Fruit fly (Drosophila melanogaster): ENCODE data around the gene Pdxk.
A peak's percentile ranks its signal among the peaks of the same experiment; 100 is the strongest.

Gene Pdxk

dm6 chr3L:9349314-9349733 lies 10.8 kb upstream of the Pdxk start, which contains the start of gene PGRP-LF:
PGRP-LF (plus strand) TSS chr3L:9349609.
- TF ChIP-seq usp (GFP tag; optimal IDR thresholded peaks at IDR 0.05) (no peak), br (GFP tag; optimal IDR thresholded peaks at IDR 0.05) (peak; percentile 19), CG9705 (GFP tag; optimal IDR thresholded peaks at IDR 0.05) (no peak), rgr (GFP tag; optimal IDR thresholded peaks at IDR 0.05) (no peak), Hnf4 (GFP tag; optimal IDR thresholded peaks at IDR 0.05) (peak; percentile 19), woc (GFP tag; optimal IDR thresholded peaks at IDR 0.05) (no peak), Rel (GFP tag; optimal IDR thresholded peaks at IDR 0.05) (no peak), Rel (tag; optimal IDR thresholded peaks at IDR 0.05) (peak; percentile 100), CG32264 (GFP tag; optimal IDR thresholded peaks at IDR 0.05) (no peak), Hr83 (GFP tag; optimal IDR thresholded peaks at IDR 0.05; ENCODE audit: poor library complexity, severe bottlenecking) (peak; percentile 36), fru (GFP tag; optimal IDR thresholded peaks at IDR 0.05) (no peak), h (GFP tag; optimal IDR thresholded peaks at IDR 0.05) (peak; percentile 52), tai (GFP tag; optimal IDR thresholded peaks at IDR 0.05) (no peak), Sp1 (GFP tag; optimal IDR thresholded peaks at IDR 0.05) (peak; percentile 36), OdsH (GFP tag; optimal IDR thresholded peaks at IDR 0.05) (peak; percentile 41), Myc (optimal IDR thresholded peaks at IDR 0.05) (no peak), CrebA (GFP tag; optimal IDR thresholded peaks at IDR 0.05; ENCODE audit: borderline replicate concordance) (peak; percentile 78), dsf (GFP tag; optimal IDR thresholded peaks at IDR 0.05; ENCODE audit: borderline replicate concordance) (no peak), Jra (GFP tag; optimal IDR thresholded peaks at IDR 0.05) (peak; percentile 44), Abd-B (GFP tag; optimal IDR thresholded peaks at IDR 0.05) (no peak), pan (optimal IDR thresholded peaks at IDR 0.05) (no peak), jim (GFP tag; optimal IDR thresholded peaks at IDR 0.05) (no peak), ey (GFP tag; optimal IDR thresholded peaks at IDR 0.05) (no peak), Dif (GFP tag; optimal IDR thresholded peaks at IDR 0.05; ENCODE audit: partially characterized antibody) (no peak), sv (GFP tag; optimal IDR thresholded peaks at IDR 0.05) (peak; percentile 17), Mio (GFP tag; optimal IDR thresholded peaks at IDR 0.05) (no peak), dl (GFP tag; optimal IDR thresholded peaks at IDR 0.05; ENCODE audit: insufficient read depth in 1 of 2, partially characterized antibody in 2 of 2) (no peak), sage (GFP tag; optimal IDR thresholded peaks at IDR 0.05) (peak; percentile 13), lola (GFP tag; optimal IDR thresholded peaks at IDR 0.05) (no peak), N (GFP tag; optimal IDR thresholded peaks at IDR 0.05) (no peak), brk (GFP tag; optimal IDR thresholded peaks at IDR 0.05) (peak; percentile 57), foxo (GFP tag; optimal IDR thresholded peaks at IDR 0.05) (peak in 1 of 2 experiments; percentile 7), Vsx2 (GFP tag; optimal IDR thresholded peaks at IDR 0.05; ENCODE audit: partially characterized antibody) (no peak)

DNA sequence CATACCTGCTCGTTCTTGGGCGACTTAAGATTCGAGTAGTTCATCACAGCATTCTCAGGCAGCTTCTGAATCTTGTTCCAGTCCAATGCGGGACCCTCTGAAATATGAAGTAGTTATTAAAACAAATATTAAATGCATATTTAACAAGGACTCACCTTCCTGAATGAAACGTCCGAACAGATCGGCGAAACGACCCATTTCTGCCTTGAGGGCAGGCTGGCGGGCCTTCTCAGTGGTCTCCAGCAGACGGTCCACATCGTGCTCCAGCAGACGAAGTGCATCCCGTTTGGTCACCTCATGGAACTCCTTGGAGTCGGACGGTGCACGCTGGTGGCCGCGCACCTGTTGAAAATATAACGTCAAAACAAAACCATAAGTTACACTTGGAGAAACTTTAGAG lies 6.4 kb upstream of the Pdxk start, which contains the start of gene CG32040:
Gene CG32040, plus strand, starts transcription at position 301 of the 400 bp plus-strand sequence.
- no peak for TF ChIP-seq h (GFP tag; optimal IDR thresholded peaks at IDR 0.05)
- TF ChIP-seq ey (GFP tag; optimal IDR thresholded peaks at IDR 0.05): no peak
- no peak for TF ChIP-seq rgr (GFP tag; optimal IDR thresholded peaks at IDR 0.05)
- TF ChIP-seq CG32264 (GFP tag; optimal IDR thresholded peaks at IDR 0.05): no peak

dm6 chr3L:9355555-9355954 lies 4.6 kb upstream of the Pdxk start:
- TF ChIP-seq N (GFP tag; optimal IDR thresholded peaks at IDR 0.05): no peak

DNA sequence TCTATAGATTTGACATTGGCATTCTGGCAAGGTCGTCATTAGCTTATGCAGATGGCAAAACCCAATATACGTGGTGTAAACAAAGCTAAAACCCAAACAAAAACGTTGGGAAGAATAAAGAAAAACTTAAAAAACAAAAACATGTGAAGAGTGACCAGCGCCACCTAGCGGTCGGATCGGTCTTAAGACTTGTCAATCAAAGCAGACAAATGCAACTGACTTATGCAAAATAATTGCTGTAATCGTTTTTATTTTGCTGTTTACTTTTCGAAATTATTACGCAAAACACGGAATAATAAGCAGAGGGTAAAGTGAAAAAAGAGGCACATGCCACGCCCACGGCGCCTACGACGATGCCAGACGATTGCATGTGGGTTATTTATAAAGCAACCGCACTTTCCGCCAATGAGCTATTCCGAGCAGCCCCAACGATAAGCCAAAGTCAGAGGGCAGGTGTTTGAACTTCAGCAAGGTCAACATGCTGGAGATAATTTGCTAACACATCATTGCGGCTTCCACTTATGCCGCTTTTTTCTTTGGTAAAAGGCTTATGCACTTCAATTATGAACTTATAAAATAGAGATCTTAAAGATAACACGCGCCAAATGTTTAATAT lies 3.9 kb upstream of the Pdxk start:
- no peak for TF ChIP-seq fru (GFP tag; optimal IDR thresholded peaks at IDR 0.05)
- TF ChIP-seq CG32264 (GFP tag; optimal IDR thresholded peaks at IDR 0.05): no peak
- TF ChIP-seq br (GFP tag; optimal IDR thresholded peaks at IDR 0.05): no peak
- TF ChIP-seq sage (GFP tag; optimal IDR thresholded peaks at IDR 0.05): no peak
- no peak for TF ChIP-seq dmrt93B (GFP tag; optimal IDR thresholded peaks at IDR 0.05)
- TF ChIP-seq Dif (GFP tag; optimal IDR thresholded peaks at IDR 0.05; ENCODE audit: partially characterized antibody): no peak

Measured in whole organism, wandering third instar larva.